Fruit fly (Drosophila melanogaster): ENCODE data around the gene Gr22f.

Gene Gr22f

DNA sequence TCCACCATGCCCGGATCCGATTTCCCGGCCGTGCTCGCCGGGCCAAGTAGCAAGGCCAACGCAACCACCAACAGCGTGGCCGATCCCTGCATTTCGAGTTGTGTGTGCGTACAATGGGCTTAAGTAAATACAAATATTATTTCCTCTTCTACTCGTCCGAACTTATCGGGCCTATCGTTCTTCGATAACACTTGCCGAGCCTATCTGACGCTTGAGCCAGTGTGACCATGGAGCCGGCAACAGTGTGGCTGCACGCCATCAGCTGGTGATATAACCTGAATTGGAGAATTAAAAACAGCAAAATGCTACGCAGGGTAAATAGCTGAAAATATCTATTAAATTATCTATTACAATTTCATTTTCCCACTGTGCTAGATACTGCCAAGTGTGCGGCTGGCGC, 46.0 kb downstream of the Gr22f start, which contains the start of the genes CG17660 and mRpL48 (continued):
- TF ChIP-seq sna (GFP tag; IDR thresholded peaks at IDR 0.05; ENCODE audit: partially characterized antibody) = peak; percentile 62; the same call in 1 of the 2 replicates
- no peak for TF ChIP-seq cg (GFP tag; optimal IDR thresholded peaks at IDR 0.05)
- no peak for TF ChIP-seq ro (GFP tag; IDR thresholded peaks at IDR 0.05)
- TF ChIP-seq pho (GFP tag; optimal IDR thresholded peaks at IDR 0.05) = peak; percentile 35
- peak; percentile 68 to 92 for TF ChIP-seq crp (GFP tag; optimal IDR thresholded peaks at IDR 0.05)
- TF ChIP-seq gsb-n (tag; optimal IDR thresholded peaks at IDR 0.05) = no peak
- TF ChIP-seq CG11398 (GFP tag; optimal IDR thresholded peaks at IDR 0.05) = peak; percentile 11
- TF ChIP-seq chn (GFP tag; optimal IDR thresholded peaks at IDR 0.05) = no peak
- TF ChIP-seq B-H2 (GFP tag; optimal IDR thresholded peaks at IDR 0.05) = peak; percentile 39
- TF ChIP-seq da (GFP tag; optimal IDR thresholded peaks at IDR 0.05) = no peak
- no peak for TF ChIP-seq CG8281 (tag; optimal IDR thresholded peaks at IDR 0.05)
- no peak for TF ChIP-seq CG3838 (GFP tag; optimal IDR thresholded peaks at IDR 0.05)
- no peak for TF ChIP-seq Poxn (GFP tag; IDR thresholded peaks at IDR 0.05)
- TF ChIP-seq MTF-1 (GFP tag; optimal IDR thresholded peaks at IDR 0.05; ENCODE audit: borderline replicate concordance) = peak; percentile 3
- TF ChIP-seq CG17829 (tag; optimal IDR thresholded peaks at IDR 0.05) = peak; percentile 58
- TF ChIP-seq CG10543 (GFP tag; optimal IDR thresholded peaks at IDR 0.05) = no peak
- TF ChIP-seq her (GFP tag; optimal IDR thresholded peaks at IDR 0.05) = peak; percentile 23
- TF ChIP-seq slou (GFP tag; optimal IDR thresholded peaks at IDR 0.05) = no peak
- peak; percentile 26; the same call in 1 of the 2 replicates for TF ChIP-seq CG4360 (GFP tag; IDR thresholded peaks at IDR 0.05)
- TF ChIP-seq CG17359 (tag; optimal IDR thresholded peaks at IDR 0.05) = no peak
- TF ChIP-seq CG2120 (GFP tag; optimal IDR thresholded peaks at IDR 0.05) = peak; percentile 42
- peak; percentile 25 for TF ChIP-seq phol (tag; optimal IDR thresholded peaks at IDR 0.05)
- peak; percentile 86 for TF ChIP-seq HmgZ (tag; optimal IDR thresholded peaks at IDR 0.05)
- TF ChIP-seq Trl (optimal IDR thresholded peaks at IDR 0.05) = no peak
- TF ChIP-seq Trl (GFP tag; optimal IDR thresholded peaks at IDR 0.05) = peak; percentile 25
- TF ChIP-seq caup (GFP tag; optimal IDR thresholded peaks at IDR 0.05; ENCODE audit: severe bottlenecking) = peak; percentile 22
- TF ChIP-seq otp (GFP tag; IDR thresholded peaks at IDR 0.05) = no peak
- peak; percentile 65 for TF ChIP-seq Dll (GFP tag; IDR thresholded peaks at IDR 0.05; ENCODE audit: partially characterized antibody)
- TF ChIP-seq CoRest (tag; optimal IDR thresholded peaks at IDR 0.05) = no peak
- TF ChIP-seq mirr (GFP tag; optimal IDR thresholded peaks at IDR 0.05) = peak; percentile 43
- no peak for TF ChIP-seq fd64A (GFP tag; optimal IDR thresholded peaks at IDR 0.05)
- TF ChIP-seq CG14667 (GFP tag; IDR thresholded peaks at IDR 0.05) = no peak
- TF ChIP-seq mld (GFP tag; IDR thresholded peaks at IDR 0.05; ENCODE audit: partially characterized antibody) = peak; percentile 72; the same call in 2 of the 3 replicates
- peak; percentile 41 for TF ChIP-seq Fer1 (GFP tag; optimal IDR thresholded peaks at IDR 0.05)
- TF ChIP-seq CG12391 (tag; optimal IDR thresholded peaks at IDR 0.05) = peak; percentile 11
- peak; percentile 75 for TF ChIP-seq Ets97D (GFP tag; optimal IDR thresholded peaks at IDR 0.05)
- TF ChIP-seq ara (GFP tag; IDR thresholded peaks at IDR 0.05) = no peak
- TF ChIP-seq CG2199 (GFP tag; IDR thresholded peaks at IDR 0.05) = 0 out of 3 replicates have a peak, but pooled peaks have one; percentile 34
- TF ChIP-seq CG9727 (GFP tag; optimal IDR thresholded peaks at IDR 0.05) = no peak
- TF ChIP-seq sr (GFP tag; IDR thresholded peaks at IDR 0.05) = no peak
- TF ChIP-seq disco-r (GFP tag; optimal IDR thresholded peaks at IDR 0.05) = peak; percentile 7
- no peak for TF ChIP-seq sd (tag; optimal IDR thresholded peaks at IDR 0.05)
- TF ChIP-seq oc (tag; optimal IDR thresholded peaks at IDR 0.05) = no peak
- TF ChIP-seq CG12769 (tag; optimal IDR thresholded peaks at IDR 0.05) = no peak
- TF ChIP-seq CG33213 (GFP tag; optimal IDR thresholded peaks at IDR 0.05) = peak; percentile 33
- TF ChIP-seq sens (GFP tag) = peak; percentile 89
- TF ChIP-seq CG15011 (GFP tag; optimal IDR thresholded peaks at IDR 0.05) = no peak
- TF ChIP-seq Med (GFP tag) = peak; percentile 86
- TF ChIP-seq zf30C (GFP tag; optimal IDR thresholded peaks at IDR 0.05) = no peak
- peak; percentile 75 for TF ChIP-seq CG7963 (GFP tag; IDR thresholded peaks at IDR 0.05; ENCODE audit: partially characterized antibody)
- TF ChIP-seq pzg (GFP tag; optimal IDR thresholded peaks at IDR 0.05) = peak; percentile 92
